Worm (Caenorhabditis elegans): Measurements from ENCODE around the gene C29E4.14.
A peak's percentile ranks its signal among the peaks of the same experiment; 100 is the strongest.

The C29E4.14 gene

DNA sequence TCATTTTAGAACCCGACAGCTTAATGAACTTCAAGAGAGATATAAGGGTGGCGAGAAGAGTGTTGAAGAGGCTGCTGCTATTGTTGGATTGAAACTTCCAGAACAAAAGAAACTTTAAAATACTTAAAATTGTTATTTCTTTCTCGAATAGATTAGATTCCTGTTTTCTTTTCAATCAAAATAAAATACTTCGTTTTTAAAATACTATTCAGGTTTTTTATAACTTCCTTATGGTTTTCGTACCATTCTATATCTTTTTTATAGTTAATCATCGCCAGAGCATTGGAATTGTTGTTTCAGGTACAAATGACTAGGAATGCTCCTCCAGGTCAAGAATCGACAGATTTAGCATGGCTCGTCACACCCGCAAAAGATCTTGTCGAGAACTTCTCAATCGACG, 21.5 kb downstream of the C29E4.14 start, which contains the start of gene kle-2:
kle-2 (plus strand) TSS at position 301 of the 400 bp plus-strand sequence.
- TF ChIP-seq mdl-1 (tag; optimal IDR thresholded peaks at IDR 0.05): no peak
- TF ChIP-seq zag-1 (tag; optimal IDR thresholded peaks at IDR 0.05): no peak
- TF ChIP-seq dmd-4 (tag; optimal IDR thresholded peaks at IDR 0.05): no peak
- TF ChIP-seq lin-13 (GFP tag; optimal IDR thresholded peaks at IDR 0.05): no peak
- no peak for TF ChIP-seq C34F6.9 (tag; optimal IDR thresholded peaks at IDR 0.05)
- TF ChIP-seq nhr-129 (tag; optimal IDR thresholded peaks at IDR 0.05): no peak
- TF ChIP-seq mbf-1 (tag; optimal IDR thresholded peaks at IDR 0.05): no peak
- no peak for TF ChIP-seq nhr-237 (tag; optimal IDR thresholded peaks at IDR 0.05)
- no peak for TF ChIP-seq lin-39 (tag; optimal IDR thresholded peaks at IDR 0.05)
- no peak for TF ChIP-seq elt-3 (tag; optimal IDR thresholded peaks at IDR 0.05)
- TF ChIP-seq nhr-23 (tag; optimal IDR thresholded peaks at IDR 0.05): no peak
- TF ChIP-seq lin-11 (tag; optimal IDR thresholded peaks at IDR 0.05): no peak
- no peak for TF ChIP-seq sma-9 (GFP tag; optimal IDR thresholded peaks at IDR 0.05)
- TF ChIP-seq sma-9 (tag; optimal IDR thresholded peaks at IDR 0.05): no peak
- TF ChIP-seq unc-39 (tag; optimal IDR thresholded peaks at IDR 0.05): no peak

- peak; percentile 6 for TF ChIP-seq gmeb-1 (tag; optimal IDR thresholded peaks at IDR 0.05)
- TF ChIP-seq unc-55 (GFP tag; optimal IDR thresholded peaks at IDR 0.05): no peak
- TF ChIP-seq nhr-129 (tag; optimal IDR thresholded peaks at IDR 0.05): peak; percentile 31
- TF ChIP-seq crh-2 (tag; optimal IDR thresholded peaks at IDR 0.05): peak; percentile 8
- TF ChIP-seq fos-1 (tag; optimal IDR thresholded peaks at IDR 0.05): peak; percentile 26
These were observed 27.1 kb downstream of the C29E4.14 start, which contains the start of gene gsto-1 for ce11 chrIII:7946968-7947491. TSS of gene gsto-1 (minus strand) at chrIII:7947018.

- TF ChIP-seq unc-55 (GFP tag; optimal IDR thresholded peaks at IDR 0.05) (no peak), egl-27 (tag; optimal IDR thresholded peaks at IDR 0.05) (no peak), sma-3 (GFP tag; optimal IDR thresholded peaks at IDR 0.05) (no peak), ztf-11 (tag; optimal IDR thresholded peaks at IDR 0.05) (no peak), nhr-25 (tag; optimal IDR thresholded peaks at IDR 0.05) (no peak)
These were observed 27.8 kb downstream of the C29E4.14 start for ce11 chrIII:7947677-7948076.

- TF ChIP-seq ama-1 (optimal IDR thresholded peaks at IDR 0.05) (peak; percentile 59), lin-39 (tag; optimal IDR thresholded peaks at IDR 0.05) (no peak), skn-1 (tag; optimal IDR thresholded peaks at IDR 0.05) (no peak)
These were observed 28.9 kb downstream of the C29E4.14 start, which contains the start of gene col-90 for ce11 chrIII:7948802-7949201. TSS of gene col-90 (plus strand) at chrIII:7948838.

ce11 chrIII:7950447-7950846, 30.5 kb downstream of the C29E4.14 start:
- TF ChIP-seq sem-4 (tag; optimal IDR thresholded peaks at IDR 0.05) (no peak), ama-1 (optimal IDR thresholded peaks at IDR 0.05) (peak; percentile 76)

DNA sequence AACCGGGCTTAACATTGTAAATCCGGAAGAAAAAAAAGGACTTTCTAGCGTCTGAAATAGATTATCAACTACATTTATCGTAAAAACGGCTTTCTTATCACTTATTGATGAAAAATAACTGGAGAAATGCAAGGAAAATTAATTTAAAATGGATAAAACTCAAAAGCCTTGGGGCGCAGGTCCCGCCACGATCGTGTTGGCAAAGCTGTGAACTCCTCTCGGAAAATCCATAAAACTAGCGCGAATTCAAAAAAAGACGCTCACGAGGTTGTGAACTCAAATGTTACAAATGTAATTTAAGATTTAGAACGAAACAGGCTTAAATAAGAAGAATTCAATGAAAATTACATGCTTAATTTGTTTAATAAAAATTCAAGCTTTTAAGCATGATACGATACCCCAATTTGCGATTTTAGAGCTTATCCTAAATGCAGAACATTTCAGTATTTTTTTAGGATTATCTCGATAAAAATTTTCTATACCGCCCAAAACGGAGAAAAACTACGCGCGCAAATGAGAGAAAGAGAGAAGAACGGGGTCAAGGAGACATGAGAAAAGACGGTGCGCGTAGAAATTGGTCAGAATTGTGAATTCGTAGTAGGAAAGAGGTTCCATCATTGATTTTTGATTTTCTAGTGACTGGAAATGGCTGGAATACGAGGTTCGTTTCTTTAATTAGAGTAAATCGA, 32.3 kb downstream of the C29E4.14 start, which contains the start of gene C29E4.15:
C29E4.15 (plus strand) TSS at position 547 of the 689 bp plus-strand sequence.
- TF ChIP-seq ZK546.5 (tag; optimal IDR thresholded peaks at IDR 0.05): no peak
- no peak for TF ChIP-seq Y55F3AM.14 (GFP tag; optimal IDR thresholded peaks at IDR 0.05)
- TF ChIP-seq ceh-16 (tag; optimal IDR thresholded peaks at IDR 0.05): no peak
- no peak for TF ChIP-seq nhr-10 (tag; optimal IDR thresholded peaks at IDR 0.05)
- TF ChIP-seq alr-1 (tag; optimal IDR thresholded peaks at IDR 0.05): no peak
- TF ChIP-seq C34F6.9 (tag; optimal IDR thresholded peaks at IDR 0.05): peak; percentile 63
- TF ChIP-seq nhr-25 (tag; optimal IDR thresholded peaks at IDR 0.05): no peak
- no peak for TF ChIP-seq nhr-11 (tag; optimal IDR thresholded peaks at IDR 0.05)
- no peak for TF ChIP-seq snpc-4 (tag; optimal IDR thresholded peaks at IDR 0.05)
- no peak for TF ChIP-seq sma-9 (GFP tag; optimal IDR thresholded peaks at IDR 0.05)
- no peak for TF ChIP-seq sma-9 (tag; optimal IDR thresholded peaks at IDR 0.05)
- TF ChIP-seq nhr-77 (tag; optimal IDR thresholded peaks at IDR 0.05): no peak
- TF ChIP-seq crh-2 (tag; optimal IDR thresholded peaks at IDR 0.05): peak; percentile 87
- TF ChIP-seq nhr-129 (tag; optimal IDR thresholded peaks at IDR 0.05): peak; percentile 6
- peak; percentile 15 for TF ChIP-seq F13H6.1 (tag; optimal IDR thresholded peaks at IDR 0.05)
- TF ChIP-seq unc-55 (GFP tag; optimal IDR thresholded peaks at IDR 0.05): peak; percentile 83
- no peak for TF ChIP-seq unc-62 (GFP tag; optimal IDR thresholded peaks at IDR 0.05)
- TF ChIP-seq lin-13 (GFP tag; optimal IDR thresholded peaks at IDR 0.05): no peak
- TF ChIP-seq gmeb-1 (tag; optimal IDR thresholded peaks at IDR 0.05): peak; percentile 60
- TF ChIP-seq elt-1 (tag; optimal IDR thresholded peaks at IDR 0.05): no peak
- no peak for TF ChIP-seq blmp-1 (tag; optimal IDR thresholded peaks at IDR 0.05; ENCODE audit: insufficient read depth)
- peak; percentile 27 to 80 for TF ChIP-seq lsy-2 (tag; optimal IDR thresholded peaks at IDR 0.05)
- TF ChIP-seq dmd-4 (tag; optimal IDR thresholded peaks at IDR 0.05): no peak
- TF ChIP-seq nhr-6 (tag; optimal IDR thresholded peaks at IDR 0.05): no peak

All from whole organism, L2 larva.